Worm (Caenorhabditis elegans): ENCODE measurements around the gene F08F8.7.

DNA sequence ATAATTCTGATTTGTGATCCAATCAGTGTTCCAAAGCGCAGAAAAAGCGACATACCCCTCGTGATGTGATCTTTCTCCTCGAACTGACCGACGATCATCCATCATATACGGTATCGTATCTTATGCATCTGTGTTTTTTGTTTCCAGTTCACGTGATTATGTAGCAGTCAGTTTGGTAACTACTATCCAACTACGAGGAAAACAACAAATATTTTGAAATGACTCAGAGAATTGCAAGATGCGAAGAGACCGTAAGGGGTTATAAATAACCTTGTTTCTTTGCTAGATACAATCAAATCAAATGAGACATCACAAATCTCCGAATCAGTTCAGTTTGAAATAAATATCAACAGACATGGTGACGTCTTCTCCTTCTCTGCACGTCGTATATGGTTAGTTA lies 46.8 kb downstream of the F08F8.7 start:
- no peak for TF ChIP-seq elt-3 (tag; optimal IDR thresholded peaks at IDR 0.05)
- TF ChIP-seq lin-39 (tag; optimal IDR thresholded peaks at IDR 0.05) = no peak
- TF ChIP-seq jun-1 (tag; optimal IDR thresholded peaks at IDR 0.05) = no peak
- no peak for TF ChIP-seq ceh-82 (tag; optimal IDR thresholded peaks at IDR 0.05)
- TF ChIP-seq ceh-16 (tag; optimal IDR thresholded peaks at IDR 0.05) = no peak
- TF ChIP-seq nhr-28 (tag; optimal IDR thresholded peaks at IDR 0.05) = no peak
- TF ChIP-seq fkh-10 (GFP tag; optimal IDR thresholded peaks at IDR 0.05) = no peak
- no peak for TF ChIP-seq unc-39 (tag; optimal IDR thresholded peaks at IDR 0.05)
- TF ChIP-seq mdl-1 (tag; optimal IDR thresholded peaks at IDR 0.05) = peak; percentile 11
- no peak for TF ChIP-seq pqm-1 (tag; optimal IDR thresholded peaks at IDR 0.05)
